Fruit fly (Drosophila melanogaster) whole organism, embryonic: ENCODE measurements around the gene Vps8.

Experiments
- ATbp ChIP-seq: fragments of 200-800 bp; sonication (Bioruptor generic); optimal IDR thresholded peaks from 2 replicates; lab custom pipeline; 2017; ENCODE audit warnings: missing biosample characterization, mild to moderate bottlenecking, missing genetic modification characterization, missing genetic modification reagents
- Aef1 ChIP-seq: fragments of 200-800 bp; sonication (Bioruptor generic); IDR thresholded peaks from 3 replicates; pipeline ENCODE4 v1.3.6; 2022; ENCODE audit warnings: missing biosample characterization, missing genetic modification characterization
- CG1024 ChIP-seq: fragments of 200-800 bp; sonication (Bioruptor generic); IDR thresholded peaks from 2 replicates; pipeline ENCODE4 v1.3.6; 2022; ENCODE audit warnings: missing biosample characterization, missing genetic modification characterization
- CG10543 ChIP-seq: fragments of 200-800 bp; sonication (Bioruptor generic); optimal IDR thresholded peaks from 3 replicates; lab custom pipeline; 2017; ENCODE audit warnings: missing biosample characterization, mild to moderate bottlenecking, missing genetic modification characterization, moderate library complexity
- CG10654 ChIP-seq: fragments of 200-800 bp; sonication (Bioruptor generic); optimal IDR thresholded peaks from 2 replicates; lab custom pipeline; 2016; ENCODE audit warnings: missing biosample characterization, missing genetic modification characterization
- CG11504 ChIP-seq: fragments of 200-800 bp; sonication (Bioruptor generic); optimal IDR thresholded peaks from 3 replicates; lab custom pipeline; 2019; ENCODE audit warnings: missing biosample characterization, mild to moderate bottlenecking, missing genetic modification characterization, moderate library complexity
- CG13296 ChIP-seq: fragments of 200-800 bp; sonication (Bioruptor generic); optimal IDR thresholded peaks from 3 replicates; lab custom pipeline; 2018; ENCODE audit warnings: missing biosample characterization, mild to moderate bottlenecking, missing genetic modification characterization
- CG13775 ChIP-seq: fragments of 200-800 bp; sonication (Bioruptor generic); optimal IDR thresholded peaks from 3 replicates; lab custom pipeline; 2017; ENCODE audit warnings: missing biosample characterization, mild to moderate bottlenecking, missing genetic modification characterization
- CG14050 ChIP-seq: fragments of 200-800 bp; sonication (Bioruptor generic); IDR thresholded peaks from 3 replicates; pipeline ENCODE4 v1.3.6; 2022; ENCODE audit warnings: missing biosample characterization, missing genetic modification characterization
- CG17359 ChIP-seq: fragments of 200-800 bp; sonication (Bioruptor generic); optimal IDR thresholded peaks from 3 replicates; lab custom pipeline; 2018; ENCODE audit warnings: missing biosample characterization, mild to moderate bottlenecking, missing genetic modification characterization, moderate library complexity
- CG17568 ChIP-seq: fragments of 200-800 bp; sonication (Bioruptor generic); optimal IDR thresholded peaks from 2 replicates; lab custom pipeline; 2018; ENCODE audit warnings: missing biosample characterization, mild to moderate bottlenecking, missing genetic modification characterization, moderate library complexity
- CG2202 ChIP-seq: fragments of 200-800 bp; sonication (Bioruptor generic); optimal IDR thresholded peaks from 2 replicates; lab custom pipeline; 2018; ENCODE audit warnings: missing biosample characterization, mild to moderate bottlenecking, missing genetic modification characterization
- CG31441 ChIP-seq: fragments of 200-800 bp; sonication (Bioruptor generic); IDR thresholded peaks from 2 replicates; pipeline ENCODE4 v1.3.6; 2022; ENCODE audit warnings: missing biosample characterization, missing genetic modification characterization
- CG33213 ChIP-seq: fragments of 200-800 bp; sonication (Bioruptor generic); optimal IDR thresholded peaks from 3 replicates; lab custom pipeline; 2016; ENCODE audit warnings: missing biosample characterization, missing genetic modification characterization
- CG3995 ChIP-seq: fragments of 200-800 bp; sonication (Bioruptor generic); optimal IDR thresholded peaks from 3 replicates; lab custom pipeline; 2016; ENCODE audit warnings: missing biosample characterization, missing genetic modification characterization
- CG4820 ChIP-seq: fragments of 200-800 bp; sonication (Bioruptor generic); optimal IDR thresholded peaks from 3 replicates; lab custom pipeline; 2016; ENCODE audit warnings: missing biosample characterization, missing genetic modification characterization
- CG5180 ChIP-seq: fragments of 200-800 bp; sonication (Bioruptor generic); optimal IDR thresholded peaks from 3 replicates; lab custom pipeline; 2017; ENCODE audit warnings: missing biosample characterization, missing genetic modification characterization, mild to moderate bottlenecking, moderate library complexity, missing genetic modification reagents
- CG6683 ChIP-seq: fragments of 200-800 bp; sonication (Bioruptor generic); optimal IDR thresholded peaks from 2 replicates; lab custom pipeline; 2017; ENCODE audit warnings: missing biosample characterization, mild to moderate bottlenecking, missing genetic modification characterization, missing genetic modification reagents
- CG7357 ChIP-seq: fragments of 200-800 bp; sonication (Bioruptor generic); IDR thresholded peaks from 3 replicates; pipeline ENCODE4 v1.3.6; 2022; ENCODE audit warnings: missing biosample characterization, missing genetic modification characterization
- CG7556 ChIP-seq: fragments of 200-800 bp; sonication (Bioruptor generic); optimal IDR thresholded peaks from 2 replicates; lab custom pipeline; 2017; ENCODE audit warnings: missing biosample characterization, mild to moderate bottlenecking, missing genetic modification characterization
- CG7745 ChIP-seq: fragments of 200-800 bp; sonication (Bioruptor generic); optimal IDR thresholded peaks from 2 replicates; lab custom pipeline; 2018; ENCODE audit warnings: missing biosample characterization, mild to moderate bottlenecking, missing genetic modification characterization, moderate library complexity
- CG7987 ChIP-seq: fragments of 200-800 bp; sonication (Bioruptor generic); optimal IDR thresholded peaks from 2 replicates; lab custom pipeline; 2018; ENCODE audit warnings: missing biosample characterization, mild to moderate bottlenecking, missing genetic modification characterization, moderate library complexity
- CG8478 ChIP-seq: fragments of >200 bp; optimal IDR thresholded peaks from 2 replicates; lab custom pipeline; 2018
- CG9215 ChIP-seq: fragments of 200-800 bp; sonication (Bioruptor generic); IDR thresholded peaks from 2 replicates; pipeline ENCODE4 v1.3.6; 2022; ENCODE audit warnings: missing biosample characterization, missing genetic modification characterization
- CG9727 ChIP-seq: fragments of 200-800 bp; sonication (Bioruptor generic); optimal IDR thresholded peaks from 3 replicates; lab custom pipeline; 2017; ENCODE audit warnings: missing biosample characterization, mild to moderate bottlenecking, missing genetic modification characterization
- CG9932 ChIP-seq: fragments of 200-800 bp; sonication (Bioruptor generic); IDR thresholded peaks from 2 replicates; pipeline ENCODE4 v1.3.6; 2022; ENCODE audit warnings: missing biosample characterization, missing genetic modification characterization
- CTCF ChIP-seq: fragments of 200-800 bp; sonication (Bioruptor generic); optimal IDR thresholded peaks from 2 replicates; lab custom pipeline; 2017; ENCODE audit warnings: missing biosample characterization, mild to moderate bottlenecking, missing genetic modification characterization, moderate library complexity
- CrebB ChIP-seq: fragments of 200-800 bp; sonication (Bioruptor generic); optimal IDR thresholded peaks from 3 replicates; lab custom pipeline; 2018; ENCODE audit warnings: missing biosample characterization, mild to moderate bottlenecking, missing genetic modification characterization
- D19A ChIP-seq: fragments of 200-800 bp; optimal IDR thresholded peaks from 3 replicates; lab custom pipeline; 2019; ENCODE audit warnings: missing biosample characterization, mild to moderate bottlenecking, missing genetic modification characterization, moderate library complexity
- Dad ChIP-seq: fragments of 200-800 bp; sonication (Bioruptor generic); optimal IDR thresholded peaks from 3 replicates; lab custom pipeline; 2016; ENCODE audit warnings: missing biosample characterization, missing genetic modification characterization
- Eip74EF ChIP-seq, 2 experiments: fragments of 200-800 bp in 1 of 2; fragments of >200 bp in 1 of 2; sonication (Bioruptor generic) in 1 of 2; optimal IDR thresholded peaks; 2 replicates each; lab custom pipeline; 2017 to 2019; ENCODE audit warnings: missing biosample characterization in 2 of 2, missing genetic modification characterization in 2 of 2, mild to moderate bottlenecking in 1 of 2, moderate library complexity in 1 of 2
- Fer3 ChIP-seq: fragments of 200-800 bp; sonication (Bioruptor generic); optimal IDR thresholded peaks from 2 replicates; lab custom pipeline; 2018; ENCODE audit warnings: missing biosample characterization, mild to moderate bottlenecking, missing genetic modification characterization, moderate library complexity
- GATAe ChIP-seq: fragments of 200-800 bp; sonication (Bioruptor generic); conservative IDR thresholded peaks from 2 replicates; pipeline ENCODE4 v1.3.6; 2022; ENCODE audit warnings: missing biosample characterization, missing genetic modification characterization
- MESR4 ChIP-seq: fragments of 200-800 bp; sonication (Bioruptor generic); optimal IDR thresholded peaks from 2 replicates; lab custom pipeline; 2018; ENCODE audit warnings: missing biosample characterization, mild to moderate bottlenecking, missing genetic modification characterization, moderate library complexity
- MTF-1 ChIP-seq: fragments of 200-800 bp; sonication (Bioruptor generic); optimal IDR thresholded peaks from 2 replicates; lab custom pipeline; 2018; ENCODE audit warnings: missing biosample characterization, mild to moderate bottlenecking, missing genetic modification characterization, borderline replicate concordance
- Med ChIP-seq: fragments of 200-800 bp; sonication (Bioruptor generic); peaks from one replicate; lab custom pipeline; 2016; ENCODE audit warnings: missing biosample characterization, missing genetic modification characterization, mild to moderate bottlenecking, inconsistent platforms, moderate library complexity
- Meics ChIP-seq: fragments of 200-800 bp; sonication (Bioruptor generic); optimal IDR thresholded peaks from 2 replicates; lab custom pipeline; 2017; ENCODE audit warnings: missing biosample characterization, mild to moderate bottlenecking, missing genetic modification characterization
- Nf-YC ChIP-seq: fragments of 200-800 bp; optimal IDR thresholded peaks from 3 replicates; lab custom pipeline; 2019; ENCODE audit warnings: missing biosample characterization, mild to moderate bottlenecking, missing genetic modification characterization, moderate library complexity
- Ptx1 ChIP-seq: fragments of 200-800 bp; sonication (Bioruptor generic); IDR thresholded peaks from 2 replicates; pipeline ENCODE4 v1.3.6; 2022; ENCODE audit warnings: missing biosample characterization, missing genetic modification characterization
- Sry-β ChIP-seq: fragments of 200-800 bp; sonication (Bioruptor generic); optimal IDR thresholded peaks from 2 replicates; lab custom pipeline; 2018; ENCODE audit warnings: missing biosample characterization, mild to moderate bottlenecking, missing genetic modification characterization, moderate library complexity
- Vsx1 ChIP-seq: fragments of 200-800 bp; sonication (Bioruptor generic); optimal IDR thresholded peaks from 2 replicates; lab custom pipeline; 2017; ENCODE audit warnings: missing biosample characterization, mild to moderate bottlenecking, missing genetic modification characterization, missing genetic modification reagents
- bsh ChIP-seq, 2 experiments: fragments of 200-800 bp; sonication (Bioruptor generic); optimal IDR thresholded peaks; 2 replicates each; lab custom pipeline; 2017 to 2018; ENCODE audit warnings: mild to moderate bottlenecking in 2 of 2, missing biosample characterization in 2 of 2, missing genetic modification characterization in 2 of 2, moderate library complexity in 1 of 2
- caup ChIP-seq: fragments of 200-800 bp; sonication (Bioruptor generic); optimal IDR thresholded peaks from 3 replicates; lab custom pipeline; 2017; ENCODE audit warnings: missing biosample characterization, mild to moderate bottlenecking, missing genetic modification characterization, moderate library complexity; ENCODE audit not compliant: severe bottlenecking
- insv ChIP-seq, 2 experiments: fragments of 200-800 bp; sonication (Bioruptor generic); optimal IDR thresholded peaks; 3 replicates each; lab custom pipeline; 2016 to 2018; ENCODE audit warnings: missing biosample characterization in 2 of 2, missing genetic modification characterization in 2 of 2
- shn ChIP-seq: fragments of 200-800 bp; sonication (Bioruptor generic); optimal IDR thresholded peaks from 3 replicates; lab custom pipeline; 2016; ENCODE audit warnings: missing biosample characterization, missing genetic modification characterization
- tap ChIP-seq: fragments of 200-800 bp; optimal IDR thresholded peaks from 3 replicates; lab custom pipeline; 2019; ENCODE audit warnings: missing biosample characterization, mild to moderate bottlenecking, missing genetic modification characterization, moderate library complexity
- ttk ChIP-seq: fragments of 200-800 bp; sonication (Bioruptor generic); IDR thresholded peaks from 2 replicates; pipeline ENCODE4 v2.1.2; 2022; ENCODE audit warnings: missing biosample characterization, missing genetic modification characterization
- unpg ChIP-seq: fragments of 200-800 bp; sonication (Bioruptor generic); optimal IDR thresholded peaks from 3 replicates; lab custom pipeline; 2018; ENCODE audit warnings: missing biosample characterization, mild to moderate bottlenecking, missing genetic modification characterization, moderate library complexity
- wor ChIP-seq: fragments of 200-800 bp; sonication (Bioruptor generic); IDR thresholded peaks from 2 replicates; pipeline ENCODE4 v1.3.6; 2022; ENCODE audit warnings: missing biosample characterization, missing genetic modification characterization
- zf30C ChIP-seq: fragments of 200-800 bp; sonication (Bioruptor generic); optimal IDR thresholded peaks from 3 replicates; lab custom pipeline; 2018; ENCODE audit warnings: missing biosample characterization, mild to moderate bottlenecking, missing genetic modification characterization

Vps8 gene

dm6 chr3L:6530429-6530828 is 35.3 kb upstream of the Vps8 start, which contains the start of gene betaTub65B:
Gene betaTub65B (plus strand): TSS chr3L:6530729.
- no peak for TF ChIP-seq Meics (GFP tag; lab: Kevin White, UChicago)
- no peak for TF ChIP-seq shn
- no peak for TF ChIP-seq zf30C (GFP tag; lab: Kevin White, UChicago)
- TF ChIP-seq CG13775 (GFP tag; lab: Kevin White, UChicago) = no peak
- TF ChIP-seq CG4820 (GFP tag; lab: Kevin White, UChicago) = no peak
- no peak for TF ChIP-seq CG9932 (GFP tag; lab: Robert Waterston, UW)
- no peak for TF ChIP-seq tap
- no peak for TF ChIP-seq CG14050 (GFP tag; lab: Robert Waterston, UW)
- no peak for TF ChIP-seq Ptx1 (GFP tag; lab: Robert Waterston, UW)
- no peak for TF ChIP-seq Dad (GFP tag; lab: Kevin White, UChicago)
- TF ChIP-seq CTCF (GFP tag; lab: Kevin White, UChicago) = no peak
- no peak for TF ChIP-seq ttk

- TF ChIP-seq CG10543 (peak; percentile 62), CG7556 (GFP tag; lab: Kevin White, UChicago) (peak; percentile 48), CG9727 (GFP tag; lab: Kevin White, UChicago) (peak; percentile 29), CG33213 (GFP tag; lab: Kevin White, UChicago) (no peak), Fer3 (tag; lab: Kevin White, UChicago) (peak; percentile 31), Nf-YC (tag; lab: Kevin White, UChicago) (no peak), bsh (GFP tag; optimal IDR thresholded peaks at IDR 0.05; lab: Kevin White, UChicago) (peak in 1 of 2 experiments; percentile 52), CG3995 (GFP tag; lab: Kevin White, UChicago) (no peak), Sry-β (GFP tag; lab: Kevin White, UChicago) (peak; percentile 38), CG5180 (peak; percentile 38), CG7357 (no peak), CG17359 (tag; lab: Kevin White, UChicago) (peak; percentile 52), CG8478 (lab: Kevin White, UChicago) (no peak), D19A (tag; lab: Kevin White, UChicago) (no peak), CG7745 (tag; lab: Kevin White, UChicago) (peak; percentile 46), CrebB (tag; lab: Kevin White, UChicago) (peak; percentile 50), unpg (GFP tag; lab: Kevin White, UChicago) (peak; percentile 42), CG11504 (tag; lab: Kevin White, UChicago) (peak; percentile 55), CG10654 (GFP tag; lab: Kevin White, UChicago) (peak; percentile 29), CG2202 (peak; percentile 48), Aef1 (GFP tag; lab: Robert Waterston, UW) (no peak), Eip74EF (GFP tag; optimal IDR thresholded peaks at IDR 0.05; lab: Kevin White, UChicago) (peak in 1 of 2 experiments; percentile 88), Vsx1 (GFP tag; lab: Kevin White, UChicago) (peak; percentile 76), CG7987 (GFP tag; lab: Kevin White, UChicago) (peak; percentile 40), CG17568 (GFP tag; lab: Kevin White, UChicago) (peak; percentile 82), CG6683 (GFP tag; lab: Kevin White, UChicago) (peak; percentile 38), caup (GFP tag; lab: Kevin White, UChicago) (peak; percentile 42), CG13296 (peak; percentile 65), MTF-1 (GFP tag; lab: Kevin White, UChicago) (peak; percentile 50), Med (peak; percentile 44), insv (GFP tag; optimal IDR thresholded peaks at IDR 0.05; lab: Kevin White, UChicago) (no peak), wor (GFP tag; lab: Robert Waterston, UW) (no peak), CG31441 (GFP tag; lab: Robert Waterston, UW) (0 out of 2 replicates have a peak, but pooled peaks have one; percentile 14), CG9215 (no peak), MESR4 (GFP tag; lab: Kevin White, UChicago) (no peak), ATbp (peak; percentile 83), CG1024 (GFP tag; lab: Robert Waterston, UW) (no peak), GATAe (GFP tag; lab: Robert Waterston, UW) (peak; percentile 80)
These were observed 27.7 kb upstream of the Vps8 start for dm6 chr3L:6522785-6523184.
